Fruit fly (Drosophila melanogaster) whole organism, wandering third instar larva: ENCODE data around the gene PK1-R.

Experiments used
- Abd-B ChIP-seq: fragments of >200 bp; optimal IDR thresholded peaks from 2 replicates; lab custom pipeline; 2017; ENCODE audit warnings: missing biosample characterization, missing genetic modification characterization
- Dfd ChIP-seq: fragments of >200 bp; optimal IDR thresholded peaks from 2 replicates; lab custom pipeline; 2017; ENCODE audit warnings: missing biosample characterization, missing genetic modification characterization
- HLH106 ChIP-seq: fragments of 200-800 bp; optimal IDR thresholded peaks from 3 replicates; lab custom pipeline; 2019; ENCODE audit warnings: missing biosample characterization, mild to moderate bottlenecking, missing genetic modification characterization, moderate library complexity
- Hr83 ChIP-seq: fragments of 200-300 bp; sonication (Bioruptor generic); optimal IDR thresholded peaks from 2 replicates; lab custom pipeline; 2016; ENCODE audit warnings: missing biosample characterization, mild to moderate bottlenecking, missing genetic modification characterization, moderate library complexity; ENCODE audit not compliant: poor library complexity, severe bottlenecking
- Sp1 ChIP-seq: fragments of 200-800 bp; sonication (Bioruptor generic); optimal IDR thresholded peaks from 3 replicates; lab custom pipeline; 2019; ENCODE audit warnings: missing biosample characterization, mild to moderate bottlenecking, missing genetic modification characterization, moderate library complexity
- Vsx2 ChIP-seq: fragments of 200-300, 225-300 bp; sonication (Bioruptor generic); optimal IDR thresholded peaks from 2 replicates; lab custom pipeline; 2018; ENCODE audit warnings: missing biosample characterization, missing genetic modification characterization; ENCODE audit not compliant: partially characterized antibody
- dmrt93B ChIP-seq: fragments of 200-800 bp; sonication (Bioruptor generic); optimal IDR thresholded peaks from 2 replicates; lab custom pipeline; 2018; ENCODE audit warnings: missing biosample characterization, mild to moderate bottlenecking, missing genetic modification characterization
- pan ChIP-seq: fragments of >200 bp; optimal IDR thresholded peaks from 2 replicates; lab custom pipeline; 2017
- psq ChIP-seq: fragments of 200-800 bp; sonication (Bioruptor generic); optimal IDR thresholded peaks from 3 replicates; lab custom pipeline; 2017; ENCODE audit warnings: missing biosample characterization, mild to moderate bottlenecking, missing genetic modification characterization, moderate library complexity
- rgr ChIP-seq: fragments of 200-800 bp; sonication (Bioruptor generic); optimal IDR thresholded peaks from 3 replicates; lab custom pipeline; 2016; ENCODE audit warnings: missing biosample characterization, mild to moderate bottlenecking, missing genetic modification characterization
- usp ChIP-seq: fragments of >200 bp; optimal IDR thresholded peaks from 2 replicates; lab custom pipeline; 2017; ENCODE audit warnings: missing biosample characterization, missing genetic modification characterization

- TF ChIP-seq pan (lab: Kevin White, UChicago) (no peak), HLH106 (tag; lab: Kevin White, UChicago) (no peak), Vsx2 (no peak), psq (GFP tag; lab: Kevin White, UChicago) (no peak), rgr (GFP tag; lab: Kevin White, UChicago) (no peak), Sp1 (GFP tag; lab: Kevin White, UChicago) (no peak), Abd-B (no peak), Hr83 (GFP tag; lab: Kevin White, UChicago) (no peak), Dfd (GFP tag; lab: Kevin White, UChicago) (no peak), dmrt93B (no peak), usp (no peak)
Observed at dm6 chr3R:14107597-14107996, 4.7 kb upstream of the PK1-R start.
